Worm (Caenorhabditis elegans) whole organism, young adult: ENCODE results near the gene F35G12.12.
A peak's percentile ranks its signal among the peaks of the same experiment; 100 is the strongest.

Experiments
- B0019.2 ChIP-seq: fragments of 200-800 bp; sonication (Bioruptor generic); conservative IDR thresholded peaks from 2 replicates; pipeline ENCODE4 v1.3.6; 2022; ENCODE audit warnings: missing genetic modification reagents, missing genetic modification characterization, missing compliant biosample characterization
- B0336.3 ChIP-seq: fragments of 200-800 bp; sonication (Bioruptor generic); IDR thresholded peaks from 2 replicates; pipeline ENCODE4 v1.3.6; 2022; ENCODE audit warnings: missing genetic modification characterization, missing compliant biosample characterization
- D2030.7 ChIP-seq: fragments of 200-800 bp; sonication (Bioruptor generic); IDR thresholded peaks from 2 replicates; pipeline ENCODE4 v1.3.6; 2022; ENCODE audit warnings: missing genetic modification reagents, missing genetic modification characterization, missing compliant biosample characterization
- F10E7.11 ChIP-seq: sonication (generic microtip); optimal IDR thresholded peaks from 2 replicates; lab custom pipeline; 2017; ENCODE audit warnings: mild to moderate bottlenecking, missing genetic modification characterization, moderate library complexity, missing compliant biosample characterization
- F39B2.1 ChIP-seq: fragments of 200-800 bp; sonication (Bioruptor generic); IDR thresholded peaks from 2 replicates; pipeline ENCODE4 v1.3.6; 2022; ENCODE audit warnings: missing genetic modification reagents, missing genetic modification characterization, missing compliant biosample characterization
- F49E8.2 ChIP-seq: sonication (generic microtip); optimal IDR thresholded peaks from 3 replicates; lab custom pipeline; 2017; ENCODE audit warnings: missing genetic modification characterization, mild to moderate bottlenecking, missing compliant biosample characterization, antibody characterized with exemption, moderate library complexity; ENCODE audit not compliant: insufficient read depth
- F55B11.4 ChIP-seq: sonication (generic microtip); optimal IDR thresholded peaks from 2 replicates; lab custom pipeline; 2016; ENCODE audit warnings: missing compliant biosample characterization, missing genetic modification characterization, borderline replicate concordance; ENCODE audit not compliant: insufficient read depth
- F57A8.1 ChIP-seq: fragments of 200-800 bp; sonication (Bioruptor generic); optimal IDR thresholded peaks from 2 replicates; lab custom pipeline; 2018; ENCODE audit warnings: mild to moderate bottlenecking, missing genetic modification characterization, moderate library complexity, missing compliant biosample characterization
- K11D2.4 ChIP-seq: fragments of 200-800 bp; sonication (Bioruptor generic); IDR thresholded peaks from 2 replicates; pipeline ENCODE4 v1.3.6; 2022; ENCODE audit warnings: missing genetic modification reagents, missing genetic modification characterization, missing compliant biosample characterization
- K12H6.12 ChIP-seq: fragments of 200-800 bp; sonication (Bioruptor generic); optimal IDR thresholded peaks from 2 replicates; lab custom pipeline; 2018; ENCODE audit warnings: mild to moderate bottlenecking, missing genetic modification characterization, missing compliant biosample characterization
- T26A5.8 ChIP-seq: sonication (generic microtip); optimal IDR thresholded peaks from 2 replicates; lab custom pipeline; 2016; ENCODE audit warnings: missing genetic modification characterization, missing compliant biosample characterization
- akir-1 ChIP-seq: fragments of 200-800 bp; sonication (Bioruptor generic); optimal IDR thresholded peaks from 2 replicates; lab custom pipeline; 2018; ENCODE audit warnings: mild to moderate bottlenecking, missing genetic modification characterization, moderate library complexity, missing compliant biosample characterization
- ama-1 ChIP-seq, 3 experiments: fragments of 150-350 bp in 1 of 3; sonication (generic microtip) in 2 of 3; optimal IDR thresholded peaks; 2 replicates each; lab custom pipeline; 2014 to 2018; ENCODE audit warnings: missing biosample characterization in 2 of 3, missing genetic modification characterization in 2 of 3, missing genetic modification reagents in 2 of 3
- cebp-1 ChIP-seq, 2 experiments: fragments of 200-800 bp in 1 of 2; sonication (Bioruptor generic) in 1 of 2; sonication (generic microtip) in 1 of 2; IDR thresholded peaks in 1 of 2; optimal IDR thresholded peaks in 1 of 2; 2 replicates each; pipeline versions ENCODE4 v1.3.6 to Lab custom; 2017 to 2022; ENCODE audit warnings: missing compliant biosample characterization in 2 of 2, missing genetic modification characterization in 2 of 2, mild to moderate bottlenecking in 1 of 2, missing genetic modification reagents in 1 of 2, moderate library complexity in 1 of 2
- cebp-2 ChIP-seq: fragments of 200-800 bp; sonication (Bioruptor generic); IDR thresholded peaks from 2 replicates; pipeline ENCODE4 v1.3.6; 2022; ENCODE audit warnings: missing genetic modification characterization, missing compliant biosample characterization
- ceh-27 ChIP-seq: fragments of 200-800 bp; sonication (Bioruptor generic); optimal IDR thresholded peaks from 2 replicates; lab custom pipeline; 2018; ENCODE audit warnings: mild to moderate bottlenecking, missing genetic modification characterization, moderate library complexity, missing compliant biosample characterization
- ceh-40 ChIP-seq: fragments of 200-800 bp; sonication (Bioruptor generic); IDR thresholded peaks from 2 replicates; pipeline ENCODE4 v1.3.6; 2022; ENCODE audit warnings: missing genetic modification characterization, missing compliant biosample characterization
- ceh-58 ChIP-seq: fragments of 200-800 bp; sonication (Bioruptor generic); IDR thresholded peaks from 2 replicates; pipeline ENCODE4 v1.3.6; 2022; ENCODE audit warnings: missing genetic modification characterization, missing compliant biosample characterization
- ceh-79 ChIP-seq: sonication (generic microtip); optimal IDR thresholded peaks from 2 replicates; lab custom pipeline; 2017; ENCODE audit warnings: mild to moderate bottlenecking, missing genetic modification characterization, missing compliant biosample characterization
- ceh-91 ChIP-seq: fragments of 200-800 bp; sonication (Bioruptor generic); IDR thresholded peaks from 2 replicates; pipeline ENCODE4 v1.3.6; 2022; ENCODE audit warnings: missing genetic modification reagents, missing genetic modification characterization, missing compliant biosample characterization
- dox-1 ChIP-seq: fragments of 200-800 bp; sonication (Bioruptor generic); IDR thresholded peaks from 2 replicates; pipeline ENCODE4 v1.3.6; 2022; ENCODE audit warnings: missing genetic modification reagents, missing genetic modification characterization, missing compliant biosample characterization
- efl-1 ChIP-seq: fragments of 150-350 bp; optimal IDR thresholded peaks from 2 replicates; lab custom pipeline; 2014; ENCODE audit warnings: missing biosample characterization, missing genetic modification reagents, missing genetic modification characterization
- egrh-3 ChIP-seq: fragments of 200-800 bp; sonication (Bioruptor generic); IDR thresholded peaks from 2 replicates; pipeline ENCODE4 v1.3.6; 2022; ENCODE audit warnings: missing genetic modification reagents, missing genetic modification characterization, missing compliant biosample characterization
- ekl-4 ChIP-seq: fragments of 200-800 bp; sonication (Bioruptor generic); IDR thresholded peaks from 2 replicates; pipeline ENCODE4 v1.3.6; 2022; ENCODE audit warnings: missing genetic modification reagents, missing genetic modification characterization, missing compliant biosample characterization
- hlh-26 ChIP-seq: fragments of 200-800 bp; sonication (Bioruptor generic); conservative IDR thresholded peaks from 2 replicates; pipeline ENCODE4 v1.3.6; 2022; ENCODE audit warnings: missing genetic modification reagents, missing genetic modification characterization, missing compliant biosample characterization
- hmg-1.2 ChIP-seq: fragments of 200-800 bp; sonication (Bioruptor generic); IDR thresholded peaks from 2 replicates; pipeline ENCODE4 v1.3.6; 2022; ENCODE audit warnings: missing genetic modification reagents, missing genetic modification characterization, missing compliant biosample characterization
- hsf-1 ChIP-seq: fragments of 200-800 bp; sonication (Bioruptor generic); IDR thresholded peaks from 2 replicates; pipeline ENCODE4 v1.3.6; 2022; ENCODE audit warnings: missing genetic modification reagents, missing genetic modification characterization, missing compliant biosample characterization
- lag-1 ChIP-seq: fragments of 200-800 bp; sonication (Bioruptor generic); IDR thresholded peaks from 2 replicates; pipeline ENCODE4 v1.3.6; 2022; ENCODE audit warnings: missing genetic modification reagents, missing genetic modification characterization, missing compliant biosample characterization
- let-607 ChIP-seq, 2 experiments: fragments of 200-800 bp in 1 of 2; sonication (Bioruptor generic) in 1 of 2; sonication (generic microtip) in 1 of 2; optimal IDR thresholded peaks; 2 replicates each; lab custom pipeline; 2016 to 2018; ENCODE audit warnings: mild to moderate bottlenecking in 2 of 2, missing compliant biosample characterization in 2 of 2, missing genetic modification characterization in 2 of 2, moderate library complexity in 2 of 2, missing genotype in 1 of 2
- lir-1 ChIP-seq: fragments of 200-800 bp; sonication (Bioruptor generic); conservative IDR thresholded peaks from 2 replicates; pipeline ENCODE4 v1.3.6; 2022; ENCODE audit warnings: missing genetic modification reagents, missing genetic modification characterization, missing compliant biosample characterization
- lsy-27 ChIP-seq: sonication (generic microtip); optimal IDR thresholded peaks from 2 replicates; lab custom pipeline; 2017; ENCODE audit warnings: missing genetic modification characterization, mild to moderate bottlenecking, missing compliant biosample characterization, antibody characterized with exemption, missing genotype, borderline replicate concordance; ENCODE audit not compliant: insufficient read depth
- madf-8 ChIP-seq: fragments of 200-800 bp; sonication (Bioruptor generic); conservative IDR thresholded peaks from 2 replicates; pipeline ENCODE4 v1.3.6; 2022; ENCODE audit warnings: missing genetic modification reagents, missing genetic modification characterization, missing compliant biosample characterization
- mel-28 ChIP-seq: sonication (generic microtip); optimal IDR thresholded peaks from 2 replicates; lab custom pipeline; 2016; ENCODE audit warnings: borderline replicate concordance, mild to moderate bottlenecking, missing genetic modification characterization, missing compliant biosample characterization
- nfya-1 ChIP-seq: sonication (generic microtip); optimal IDR thresholded peaks from 2 replicates; lab custom pipeline; 2017; ENCODE audit warnings: antibody characterized with exemption, missing compliant biosample characterization, missing genetic modification characterization, borderline replicate concordance; ENCODE audit not compliant: insufficient read depth
- nfya-2 ChIP-seq: fragments of 200-800 bp; sonication (Bioruptor generic); IDR thresholded peaks from 2 replicates; pipeline ENCODE4 v1.3.6; 2022; ENCODE audit warnings: missing genetic modification reagents, missing genetic modification characterization, missing compliant biosample characterization
- nhr-179 ChIP-seq: sonication (generic microtip); optimal IDR thresholded peaks from 2 replicates; lab custom pipeline; 2016; ENCODE audit warnings: mild to moderate bottlenecking, missing genetic modification characterization, missing compliant biosample characterization
- nhr-27 ChIP-seq: fragments of 200-800 bp; sonication (Bioruptor generic); optimal IDR thresholded peaks from 2 replicates; lab custom pipeline; 2018; ENCODE audit warnings: mild to moderate bottlenecking, missing genetic modification characterization, moderate library complexity, missing compliant biosample characterization
- nhr-80 ChIP-seq: sonication (generic microtip); optimal IDR thresholded peaks from 2 replicates; lab custom pipeline; 2016; ENCODE audit warnings: missing genetic modification characterization, missing compliant biosample characterization
- nhr-90 ChIP-seq: sonication (generic microtip); optimal IDR thresholded peaks from 2 replicates; lab custom pipeline; 2016; ENCODE audit warnings: missing genotype, mild to moderate bottlenecking, missing genetic modification characterization, missing compliant biosample characterization
- pbrm-1 ChIP-seq: fragments of 200-800 bp; sonication (Bioruptor generic); IDR thresholded peaks from 2 replicates; pipeline ENCODE4 v1.3.6; 2022; ENCODE audit warnings: missing genetic modification reagents, missing genetic modification characterization, missing compliant biosample characterization
- rcor-1 ChIP-seq: fragments of 200-800 bp; sonication (Bioruptor generic); IDR thresholded peaks from 2 replicates; pipeline ENCODE4 v1.3.6; 2022; ENCODE audit warnings: missing genetic modification reagents, missing genetic modification characterization, missing compliant biosample characterization
- repo-1 ChIP-seq: sonication (generic microtip); optimal IDR thresholded peaks from 2 replicates; lab custom pipeline; 2017; ENCODE audit warnings: mild to moderate bottlenecking, missing genetic modification characterization, missing compliant biosample characterization
- sea-2 ChIP-seq: fragments of 200-800 bp; sonication (Bioruptor generic); IDR thresholded peaks from 2 replicates; pipeline ENCODE4 v1.3.6; 2022; ENCODE audit warnings: missing genetic modification characterization, missing compliant biosample characterization
- snpc-1.1 ChIP-seq: sonication (generic microtip); optimal IDR thresholded peaks from 2 replicates; lab custom pipeline; 2017; ENCODE audit warnings: missing genetic modification characterization, mild to moderate bottlenecking, missing compliant biosample characterization, antibody characterized with exemption, moderate library complexity, missing genotype, missing genetic modification reagents; ENCODE audit not compliant: insufficient read depth
- snpc-1.3 ChIP-seq: sonication (generic microtip); optimal IDR thresholded peaks from 2 replicates; lab custom pipeline; 2017; ENCODE audit warnings: missing genetic modification characterization, mild to moderate bottlenecking, missing compliant biosample characterization, antibody characterized with exemption, moderate library complexity, missing genotype, missing genetic modification reagents; ENCODE audit not compliant: insufficient read depth
- ztf-18 ChIP-seq: sonication (generic microtip); optimal IDR thresholded peaks from 2 replicates; lab custom pipeline; 2016; ENCODE audit warnings: missing genotype, mild to moderate bottlenecking, missing genetic modification characterization, missing compliant biosample characterization
- ztf-22 ChIP-seq: fragments of 200-800 bp; sonication (Bioruptor generic); optimal IDR thresholded peaks from 2 replicates; lab custom pipeline; 2018; ENCODE audit warnings: mild to moderate bottlenecking, missing genetic modification characterization, moderate library complexity, missing compliant biosample characterization

The F35G12.12 gene

DNA sequence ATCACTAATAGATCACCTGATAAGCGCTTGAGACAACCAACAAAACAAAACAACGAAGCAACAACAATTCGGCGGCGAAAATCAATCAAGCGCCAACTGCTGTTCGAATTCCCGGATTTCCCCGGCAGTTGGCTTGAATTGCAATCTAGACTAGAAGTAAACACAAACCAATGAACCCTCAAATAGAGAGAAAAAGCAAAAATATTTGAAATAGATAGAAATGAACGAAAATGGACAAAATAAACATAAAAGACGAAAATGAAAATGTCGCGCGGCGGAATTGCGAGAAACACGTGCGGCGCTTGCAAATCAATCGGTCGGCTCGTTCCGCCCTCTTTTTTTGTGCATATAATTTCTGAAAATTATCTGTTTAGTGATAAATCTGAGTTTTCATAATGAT is 13.1 kb upstream of the F35G12.12 start, which contains the start of gene idhg-1 (continued):
- no peak for TF ChIP-seq madf-8 (GFP tag; lab: Robert Waterston, UW)
- TF ChIP-seq ama-1 (optimal IDR thresholded peaks at IDR 0.05; lab: Kevin White, UChicago), result no peak
- TF ChIP-seq ama-1 (GFP tag; optimal IDR thresholded peaks at IDR 0.05; lab: Kevin White, UChicago), result peak in 1 of 2 experiments; percentile 23
- no peak for TF ChIP-seq ceh-40 (GFP tag; lab: Robert Waterston, UW)
- no peak for TF ChIP-seq akir-1
- no peak for TF ChIP-seq nhr-27 (tag; lab: Kevin White, UChicago)
- peak; percentile 45 for TF ChIP-seq K12H6.12 (tag; lab: Kevin White, UChicago)
- TF ChIP-seq K11D2.4, result no peak
- peak in 1 of 2 experiments; percentile 11 for TF ChIP-seq let-607 (tag; optimal IDR thresholded peaks at IDR 0.05; lab: Kevin White, UChicago)
- peak; percentile 61 for TF ChIP-seq hmg-1.2 (GFP tag; lab: Robert Waterston, UW)
- TF ChIP-seq pbrm-1 (GFP tag; lab: Robert Waterston, UW), result peak; percentile 65
- no peak for TF ChIP-seq cebp-1 (GFP tag; IDR thresholded peaks at IDR 0.05; lab: Robert Waterston, UW)
- TF ChIP-seq cebp-1 (tag; optimal IDR thresholded peaks at IDR 0.05; lab: Kevin White, UChicago), result peak; percentile 71
- TF ChIP-seq B0336.3 (GFP tag; lab: Robert Waterston, UW), result no peak; the same call in 1 of the 2 replicates
- no peak for TF ChIP-seq ceh-58 (GFP tag; lab: Robert Waterston, UW)
- TF ChIP-seq dox-1 (GFP tag; lab: Robert Waterston, UW), result peak; percentile 71; the same call in 1 of the 2 replicates
- TF ChIP-seq nhr-179 (tag; lab: Kevin White, UChicago), result no peak
- no peak for TF ChIP-seq egrh-3 (GFP tag; lab: Robert Waterston, UW)
- TF ChIP-seq mel-28 (tag; lab: Kevin White, UChicago), result no peak
- no peak for TF ChIP-seq hlh-26 (GFP tag; lab: Robert Waterston, UW)
- no peak for TF ChIP-seq F49E8.2 (tag; lab: Kevin White, UChicago)
- no peak for TF ChIP-seq F39B2.1 (GFP tag; lab: Robert Waterston, UW)
- no peak for TF ChIP-seq B0019.2 (GFP tag; lab: Robert Waterston, UW)
- peak; percentile 34 for TF ChIP-seq ceh-27 (GFP tag; lab: Kevin White, UChicago)
- no peak for TF ChIP-seq ztf-22
- TF ChIP-seq F10E7.11 (tag; lab: Kevin White, UChicago), result no peak
- peak; percentile 7 for TF ChIP-seq efl-1
- TF ChIP-seq F57A8.1 (GFP tag; lab: Kevin White, UChicago), result no peak
- TF ChIP-seq repo-1 (tag; lab: Kevin White, UChicago), result no peak
- no peak for TF ChIP-seq nfya-2 (GFP tag; lab: Robert Waterston, UW)
- TF ChIP-seq snpc-1.3 (tag; lab: Kevin White, UChicago), result peak; percentile 50
- TF ChIP-seq cebp-2, result no peak
- no peak for TF ChIP-seq lir-1
- no peak for TF ChIP-seq snpc-1.1
- TF ChIP-seq ekl-4 (GFP tag; lab: Robert Waterston, UW), result 0 out of 2 replicates have a peak, but pooled peaks have one; percentile 26
- no peak for TF ChIP-seq nhr-90 (tag; lab: Kevin White, UChicago)
- no peak for TF ChIP-seq nfya-1
- peak; percentile 59 for TF ChIP-seq nhr-80
- TF ChIP-seq ceh-91 (GFP tag; lab: Robert Waterston, UW), result no peak
- TF ChIP-seq sea-2 (GFP tag; lab: Robert Waterston, UW), result no peak
- no peak for TF ChIP-seq ceh-79 (tag; lab: Kevin White, UChicago)
- TF ChIP-seq T26A5.8 (tag; lab: Kevin White, UChicago), result no peak
- TF ChIP-seq D2030.7 (GFP tag; lab: Robert Waterston, UW), result no peak
- no peak for TF ChIP-seq F55B11.4
- TF ChIP-seq lsy-27 (tag; lab: Kevin White, UChicago), result no peak
- TF ChIP-seq hsf-1 (GFP tag; lab: Robert Waterston, UW), result no peak
- TF ChIP-seq ztf-18 (tag; lab: Kevin White, UChicago), result peak; percentile 51
- TF ChIP-seq rcor-1, result peak; percentile 63; the same call in 1 of the 2 replicates
- no peak for TF ChIP-seq lag-1 (GFP tag; lab: Robert Waterston, UW)
